Fruit fly (Drosophila melanogaster) whole organism, pupa: ENCODE results near the gene Grp170.

Source experiments
- CG10348 ChIP-seq: fragments of 200-800 bp; sonication (Bioruptor generic); IDR thresholded peaks from 2 replicates; pipeline ENCODE4 v1.3.6; 2022; ENCODE audit warnings: missing biosample characterization, missing genetic modification characterization
- CG12605 ChIP-seq: fragments of 200-800 bp; sonication (Bioruptor generic); IDR thresholded peaks from 2 replicates; pipeline ENCODE4 v1.3.6; 2022; ENCODE audit warnings: missing biosample characterization, missing genetic modification characterization
- CG13204 ChIP-seq: fragments of 200-800 bp; sonication (Bioruptor generic); optimal IDR thresholded peaks from 2 replicates; lab custom pipeline; 2018; ENCODE audit warnings: missing biosample characterization, mild to moderate bottlenecking, missing genetic modification characterization, moderate library complexity
- CG15710 ChIP-seq: fragments of 200-800 bp; sonication (Bioruptor generic); optimal IDR thresholded peaks from 2 replicates; lab custom pipeline; 2018; ENCODE audit warnings: missing biosample characterization, mild to moderate bottlenecking, missing genetic modification characterization, moderate library complexity
- CG8301 ChIP-seq: fragments of 200-800 bp; sonication (Bioruptor generic); optimal IDR thresholded peaks from 2 replicates; lab custom pipeline; 2018; ENCODE audit warnings: missing biosample characterization, mild to moderate bottlenecking, missing genetic modification characterization
- D1 ChIP-seq: fragments of 200-800 bp; sonication (Bioruptor generic); optimal IDR thresholded peaks from 2 replicates; lab custom pipeline; 2018; ENCODE audit warnings: missing biosample characterization, mild to moderate bottlenecking, missing genetic modification characterization, moderate library complexity
- Pif1A ChIP-seq: fragments of 200-800 bp; sonication (Bioruptor generic); optimal IDR thresholded peaks from 3 replicates; lab custom pipeline; 2016; ENCODE audit warnings: missing biosample characterization, missing genetic modification characterization
- Pif1B ChIP-seq: fragments of 200-800 bp; sonication (Bioruptor generic); optimal IDR thresholded peaks from 3 replicates; lab custom pipeline; 2016; ENCODE audit warnings: missing biosample characterization, missing genetic modification characterization
- fd96Ca ChIP-seq: fragments of 200-800 bp; sonication (Bioruptor generic); IDR thresholded peaks from 3 replicates; pipeline ENCODE4 v1.3.6; 2022; ENCODE audit warnings: missing biosample characterization, missing genetic modification characterization
- gl ChIP-seq: fragments of 200-800 bp; sonication (Bioruptor generic); optimal IDR thresholded peaks from 2 replicates; lab custom pipeline; 2018; ENCODE audit warnings: missing biosample characterization, mild to moderate bottlenecking, missing genetic modification characterization

- TF ChIP-seq CG10348 (GFP tag; lab: Robert Waterston, UW) (no peak), CG15710 (no peak), CG12605 (GFP tag; lab: Robert Waterston, UW) (0 out of 2 replicates have a peak, but pooled peaks have one; percentile 12), CG8301 (tag; lab: Kevin White, UChicago) (no peak), CG13204 (GFP tag; lab: Kevin White, UChicago) (no peak), gl (tag; lab: Kevin White, UChicago) (no peak), fd96Ca (GFP tag; lab: Robert Waterston, UW) (no peak), D1 (tag; lab: Kevin White, UChicago) (no peak), Pif1B (no peak), Pif1A (no peak)
Measured at dm6 chrX:2288327-2288726, 13.5 kb upstream of the Grp170 start.
